Worm (Caenorhabditis elegans) whole organism, L2 larva: ENCODE measurements around the gene sra-11.
A peak's percentile ranks its signal among the peaks of the same experiment; 100 is the strongest.
"Not testable (repeated sequence)": the region's sequence is repeated elsewhere in the genome, so short reads cannot be mapped to it uniquely, and the experiment has no call there.

ENCODE experiments used
- C34F6.9 ChIP-seq: fragments of 150-350 bp; optimal IDR thresholded peaks from 2 replicates; lab custom pipeline; 2014; ENCODE audit warnings: missing biosample characterization, missing genetic modification characterization
- F13H6.1 ChIP-seq: sonication (generic microtip); optimal IDR thresholded peaks from 2 replicates; lab custom pipeline; 2016; ENCODE audit warnings: missing genetic modification characterization, missing compliant biosample characterization
- alr-1 ChIP-seq: fragments of 150-350 bp; optimal IDR thresholded peaks from 2 replicates; lab custom pipeline; 2014; ENCODE audit warnings: missing biosample characterization, missing genetic modification characterization
- ama-1 ChIP-seq: fragments of 150-350 bp; optimal IDR thresholded peaks from 2 replicates; lab custom pipeline; 2018; ENCODE audit warnings: inconsistent platforms
- blmp-1 ChIP-seq: sonication (generic microtip); optimal IDR thresholded peaks from 2 replicates; lab custom pipeline; 2017; ENCODE audit warnings: missing genetic modification characterization, mild to moderate bottlenecking, missing compliant biosample characterization, antibody characterized with exemption, moderate library complexity; ENCODE audit not compliant: insufficient read depth
- ceh-16 ChIP-seq: fragments of 150-350 bp; optimal IDR thresholded peaks from 2 replicates; lab custom pipeline; 2014; ENCODE audit warnings: missing biosample characterization, missing genetic modification characterization
- ceh-82 ChIP-seq: fragments of 150-350 bp; optimal IDR thresholded peaks from 2 replicates; lab custom pipeline; 2014; ENCODE audit warnings: missing biosample characterization, missing genetic modification characterization
- crh-2 ChIP-seq: sonication (generic microtip); optimal IDR thresholded peaks from 2 replicates; lab custom pipeline; 2017; ENCODE audit warnings: missing biosample characterization, missing genetic modification characterization
- dmd-4 ChIP-seq: sonication (generic microtip); optimal IDR thresholded peaks from 2 replicates; lab custom pipeline; 2017; ENCODE audit warnings: missing biosample characterization, missing genetic modification characterization
- egl-27 ChIP-seq: sonication (generic microtip); optimal IDR thresholded peaks from 3 replicates; lab custom pipeline; 2017; ENCODE audit warnings: missing biosample characterization, missing genetic modification reagents, missing genetic modification characterization
- elt-1 ChIP-seq: fragments of 150-350 bp; optimal IDR thresholded peaks from 2 replicates; lab custom pipeline; 2014; ENCODE audit warnings: missing biosample characterization, missing genetic modification characterization
- fos-1 ChIP-seq: fragments of 150-350 bp; optimal IDR thresholded peaks from 2 replicates; lab custom pipeline; 2014; ENCODE audit warnings: missing biosample characterization, missing genetic modification characterization
- gmeb-1 ChIP-seq: fragments of 150-350 bp; optimal IDR thresholded peaks from 2 replicates; lab custom pipeline; 2014; ENCODE audit warnings: missing biosample characterization, missing genetic modification characterization
- lin-11 ChIP-seq: fragments of 150-350 bp; sonication (generic microtip); optimal IDR thresholded peaks from 2 replicates; lab custom pipeline; 2014; ENCODE audit warnings: missing biosample characterization, missing genetic modification characterization, inconsistent platforms, mixed read lengths
- lin-13 ChIP-seq: fragments of 150-350 bp; optimal IDR thresholded peaks from 2 replicates; lab custom pipeline; 2014; ENCODE audit warnings: missing biosample characterization, missing genetic modification reagents, missing genetic modification characterization
- lsy-2 ChIP-seq, 2 experiments: fragments of 150-350 bp in 1 of 2; sonication (generic microtip) in 1 of 2; optimal IDR thresholded peaks; 2 replicates each; lab custom pipeline; 2014 to 2017; ENCODE audit warnings: missing biosample characterization in 2 of 2, missing genetic modification characterization in 2 of 2
- mab-5 ChIP-seq: fragments of 150-350 bp; optimal IDR thresholded peaks from 2 replicates; lab custom pipeline; 2014; ENCODE audit warnings: missing biosample characterization, missing genetic modification characterization
- mbf-1 ChIP-seq: sonication (generic microtip); optimal IDR thresholded peaks from 2 replicates; lab custom pipeline; 2017; ENCODE audit warnings: missing biosample characterization, missing genetic modification characterization
- mdl-1 ChIP-seq, 2 experiments: fragments of 150-350 bp in 1 of 2; sonication (generic microtip) in 1 of 2; optimal IDR thresholded peaks; 2 replicates each; lab custom pipeline; 2017; ENCODE audit warnings: missing biosample characterization in 2 of 2, missing genetic modification characterization in 2 of 2
- nhr-12 ChIP-seq: fragments of 150-350 bp; optimal IDR thresholded peaks from 2 replicates; lab custom pipeline; 2014; ENCODE audit warnings: missing biosample characterization, missing genetic modification characterization
- nhr-129 ChIP-seq: fragments of 150-350 bp; optimal IDR thresholded peaks from 2 replicates; lab custom pipeline; 2014; ENCODE audit warnings: missing biosample characterization, missing genetic modification characterization
- nhr-21 ChIP-seq: fragments of 150-350 bp; optimal IDR thresholded peaks from 2 replicates; lab custom pipeline; 2014; ENCODE audit warnings: missing biosample characterization, missing genetic modification characterization
- nhr-23 ChIP-seq: fragments of 150-350 bp; optimal IDR thresholded peaks from 2 replicates; lab custom pipeline; 2014; ENCODE audit warnings: missing biosample characterization, missing genetic modification reagents, missing genetic modification characterization
- nhr-25 ChIP-seq: fragments of 150-350 bp; sonication (generic microtip); optimal IDR thresholded peaks from 3 replicates; lab custom pipeline; 2014; ENCODE audit warnings: missing biosample characterization, missing genetic modification characterization
- nhr-77 ChIP-seq: fragments of 150-350 bp; optimal IDR thresholded peaks from 2 replicates; lab custom pipeline; 2014; ENCODE audit warnings: missing biosample characterization, missing genetic modification characterization
- sem-4 ChIP-seq: fragments of 150-350 bp; optimal IDR thresholded peaks from 2 replicates; lab custom pipeline; 2014; ENCODE audit warnings: missing biosample characterization, missing genetic modification reagents, missing genetic modification characterization
- sma-3 ChIP-seq: sonication (generic microtip); optimal IDR thresholded peaks from 2 replicates; lab custom pipeline; 2016; ENCODE audit warnings: missing genetic modification reagents, missing genetic modification characterization, missing compliant biosample characterization
- unc-39 ChIP-seq: fragments of 150-350 bp; optimal IDR thresholded peaks from 2 replicates; lab custom pipeline; 2014; ENCODE audit warnings: missing biosample characterization, missing genetic modification characterization
- unc-55 ChIP-seq: fragments of 150-350 bp; sonication (generic microtip); optimal IDR thresholded peaks from 3 replicates; lab custom pipeline; 2014; ENCODE audit warnings: missing biosample characterization, missing genetic modification reagents, missing genetic modification characterization
- unc-62 ChIP-seq: fragments of 150-350 bp; optimal IDR thresholded peaks from 2 replicates; lab custom pipeline; 2014; ENCODE audit warnings: missing biosample characterization, missing genetic modification reagents, missing genetic modification characterization
- zag-1 ChIP-seq: fragments of 150-350 bp; optimal IDR thresholded peaks from 2 replicates; lab custom pipeline; 2014; ENCODE audit warnings: missing biosample characterization, missing genetic modification characterization
- ztf-1 ChIP-seq: fragments of 200-800 bp; sonication (Bioruptor generic); conservative IDR thresholded peaks from 2 replicates; pipeline ENCODE4 v1.3.6; 2022; ENCODE audit warnings: missing genetic modification characterization, missing compliant biosample characterization
- ztf-4 ChIP-seq: fragments of 150-350 bp; optimal IDR thresholded peaks from 2 replicates; lab custom pipeline; 2014; ENCODE audit warnings: missing biosample characterization, missing genetic modification characterization

Gene sra-11

ce11 chrII:10923948-10924347, 13.8 kb upstream of the sra-11 start, which contains the start of gene Y19D2B.2:
TSS of gene Y19D2B.2 (plus strand) at chrII:10924248.
- TF ChIP-seq ceh-16 (no peak), nhr-12 (tag; lab: Kevin White, UChicago) (no peak)

ce11 chrII:10922874-10923273, 12.8 kb upstream of the sra-11 start, which contains the start of gene Y19D2B.1:
TSS of gene Y19D2B.1 (minus strand) at chrII:10922974.
- not testable (repeated sequence) for TF ChIP-seq ztf-4, alr-1, lin-11 (tag; lab: Kevin White, UChicago)

- TF ChIP-seq unc-62 = no peak
- TF ChIP-seq nhr-129 (tag; lab: Kevin White, UChicago) = no peak
- TF ChIP-seq fos-1 (tag; lab: Kevin White, UChicago) = peak; percentile 60
- TF ChIP-seq F13H6.1 (tag; lab: Kevin White, UChicago) = no peak
- TF ChIP-seq alr-1 (tag; lab: Kevin White, UChicago) = no peak
- TF ChIP-seq nhr-23 (tag; lab: Kevin White, UChicago) = no peak
Measured at ce11 chrII:10918293-10918756, 8.2 kb upstream of the sra-11 start, which contains the start of gene tba-4. TSS of gene tba-4 (plus strand) at chrII:10918706.

ce11 chrII:10917174-10917573, 7.1 kb upstream of the sra-11 start, which contains the start of gene F44F4.10:
TSS of gene F44F4.10 (minus strand) at chrII:10917274.
- TF ChIP-seq gmeb-1 (tag; lab: Kevin White, UChicago) (no peak), ama-1 (lab: Kevin White, UChicago) (no peak), sem-4 (tag; lab: Kevin White, UChicago) (no peak), unc-62 (no peak), lsy-2 (tag; optimal IDR thresholded peaks at IDR 0.05; lab: Kevin White, UChicago) (no peak)

- TF ChIP-seq dmd-4 = no peak
- no peak for TF ChIP-seq nhr-77 (tag; lab: Kevin White, UChicago)
- no peak for TF ChIP-seq nhr-23 (tag; lab: Kevin White, UChicago)
- no peak for TF ChIP-seq lin-11 (tag; lab: Kevin White, UChicago)
- TF ChIP-seq C34F6.9 (tag; lab: Kevin White, UChicago) = no peak
- no peak for TF ChIP-seq sma-3
- TF ChIP-seq lin-13 (GFP tag; lab: Kevin White, UChicago) = no peak
- no peak for TF ChIP-seq ztf-4 (tag; lab: Kevin White, UChicago)
- no peak for TF ChIP-seq nhr-21 (tag; lab: Kevin White, UChicago)
- no peak for TF ChIP-seq nhr-25
- TF ChIP-seq sem-4 (tag; lab: Kevin White, UChicago) = no peak
- no peak for TF ChIP-seq ceh-82 (tag; lab: Kevin White, UChicago)
- no peak for TF ChIP-seq unc-39 (tag; lab: Kevin White, UChicago)
- no peak for TF ChIP-seq elt-1 (tag; lab: Kevin White, UChicago)
- TF ChIP-seq zag-1 = no peak
- no peak for TF ChIP-seq egl-27
- no peak for TF ChIP-seq fos-1 (tag; lab: Kevin White, UChicago)
- no peak for TF ChIP-seq crh-2 (tag; lab: Kevin White, UChicago)
- no peak for TF ChIP-seq unc-55 (GFP tag; lab: Kevin White, UChicago)
Measured at ce11 chrII:10915732-10916131, 5.6 kb upstream of the sra-11 start, which contains the start of gene F44F4.9. TSS of gene F44F4.9 (minus strand) at chrII:10915832.

- TF ChIP-seq nhr-77 (tag; lab: Kevin White, UChicago) (no peak), ztf-4 (tag; lab: Kevin White, UChicago) (no peak), blmp-1 (tag; lab: Kevin White, UChicago) (no peak), mdl-1 (tag; optimal IDR thresholded peaks at IDR 0.05; lab: Kevin White, UChicago) (no peak), lin-11 (tag; lab: Kevin White, UChicago) (no peak), elt-1 (tag; lab: Kevin White, UChicago) (no peak), nhr-23 (tag; lab: Kevin White, UChicago) (no peak), fos-1 (tag; lab: Kevin White, UChicago) (no peak), ztf-1 (no peak), nhr-25 (no peak), lin-13 (GFP tag; lab: Kevin White, UChicago) (no peak), gmeb-1 (tag; lab: Kevin White, UChicago) (no peak), mbf-1 (tag; lab: Kevin White, UChicago) (no peak), mab-5 (tag; lab: Kevin White, UChicago) (no peak)
- TF ChIP-seq, all 48 proteins: peak for 0
Measured at ce11 chrII:10914366-10914765, 4.2 kb upstream of the sra-11 start, which contains the start of gene F44F4.15. TSS of gene F44F4.15 (plus strand) at chrII:10914666.
